Fruit fly (Drosophila melanogaster) S2 (cell line): ENCODE results near the gene CG31752.

ENCODE experiments used
- CG8478 ChIP-seq: fragments of >200 bp; optimal IDR thresholded peaks from 2 replicates; lab custom pipeline; 2018
- CTCF ChIP-seq, 2 experiments: fragments of >200 bp; optimal IDR thresholded peaks; 2 replicates each; lab custom pipeline; 2018

The CG31752 gene

DNA sequence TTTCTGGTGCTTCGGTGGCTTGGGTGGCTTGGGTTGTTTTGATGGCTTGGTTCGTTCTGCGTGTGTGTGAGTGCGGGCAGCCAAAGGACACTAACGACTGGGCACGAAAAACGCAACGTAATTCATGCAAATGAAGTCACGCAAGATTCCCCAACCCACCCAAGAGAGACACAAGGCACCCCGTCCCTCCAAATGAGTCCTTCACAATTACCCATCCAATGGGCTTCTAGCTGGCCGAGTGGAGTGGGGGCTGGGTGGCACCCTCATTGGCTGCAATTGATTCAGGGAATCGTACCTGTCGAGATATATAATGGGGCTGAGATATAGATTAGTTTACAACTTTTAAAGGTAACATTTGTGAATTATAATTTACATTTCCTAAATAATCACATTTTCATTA, 47.9 kb downstream of the CG31752 start:
- no peak for TF ChIP-seq CTCF (optimal IDR thresholded peaks at IDR 0.05; lab: Kevin White, UChicago)
- no peak for TF ChIP-seq CG8478 (lab: Kevin White, UChicago)

DNA sequence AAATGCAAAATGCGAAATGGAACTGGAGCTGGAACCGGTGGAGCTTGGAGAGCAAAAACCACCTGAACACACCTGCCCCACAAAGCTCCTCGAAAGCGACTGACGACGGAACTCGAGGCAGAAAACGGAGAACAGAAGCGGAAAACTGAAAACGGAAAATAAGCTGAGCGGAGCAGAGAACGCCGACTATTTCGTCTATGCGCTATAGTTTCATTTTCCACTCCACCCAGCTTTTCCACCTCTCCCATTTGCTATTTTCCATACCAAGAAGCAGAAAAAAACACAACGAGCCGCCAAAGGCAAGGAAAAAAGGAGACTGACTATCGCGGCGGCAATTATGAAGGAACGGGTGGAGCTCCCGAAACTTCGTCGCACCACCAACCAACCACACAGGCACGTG, 48.3 kb downstream of the CG31752 start, which contains the start of gene ham:
Gene ham (minus strand): TSS at position 101 of the 400 bp plus-strand sequence.
- TF ChIP-seq CG8478 (lab: Kevin White, UChicago) (no peak), CTCF (optimal IDR thresholded peaks at IDR 0.05; lab: Kevin White, UChicago) (no peak)

DNA sequence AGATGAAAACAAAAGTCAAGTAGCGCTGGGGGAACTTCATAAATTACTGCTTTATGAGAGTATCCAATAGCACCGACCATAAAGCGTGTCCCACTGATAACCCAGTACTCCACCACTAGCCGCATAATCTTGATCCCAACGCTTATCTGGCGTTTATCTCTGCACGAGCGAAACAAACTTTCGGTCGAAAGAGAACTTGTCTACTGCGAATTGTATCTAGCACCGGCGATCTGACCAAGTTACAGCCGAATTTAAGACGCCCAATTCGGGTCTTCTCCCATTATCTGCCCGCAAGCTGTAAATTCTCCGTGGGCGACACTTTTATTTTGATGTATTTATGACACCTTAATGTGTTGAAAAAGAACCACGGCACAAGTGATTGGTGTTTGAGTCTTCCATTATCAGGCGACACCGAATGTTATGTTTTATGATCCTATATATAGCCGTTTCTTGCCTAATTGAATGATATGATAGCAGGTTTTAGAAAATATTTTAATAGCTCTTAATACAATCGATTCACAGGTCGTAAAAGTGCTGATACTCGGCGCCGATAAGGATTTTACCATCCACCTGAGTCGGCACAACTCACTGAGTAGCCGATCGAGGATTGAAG, 51.2 kb downstream of the CG31752 start:
- TF ChIP-seq CG8478 (lab: Kevin White, UChicago) (no peak), CTCF (optimal IDR thresholded peaks at IDR 0.05; lab: Kevin White, UChicago) (no peak)
